Fruit fly (Drosophila melanogaster) S2 (cell line): ENCODE measurements around the gene Bx.

Experiments
- CG8478 ChIP-seq: fragments of >200 bp; optimal IDR thresholded peaks from 2 replicates; lab custom pipeline; 2018
- CTCF ChIP-seq, 2 experiments: fragments of >200 bp; optimal IDR thresholded peaks; 2 replicates each; lab custom pipeline; 2018

Bx gene

DNA sequence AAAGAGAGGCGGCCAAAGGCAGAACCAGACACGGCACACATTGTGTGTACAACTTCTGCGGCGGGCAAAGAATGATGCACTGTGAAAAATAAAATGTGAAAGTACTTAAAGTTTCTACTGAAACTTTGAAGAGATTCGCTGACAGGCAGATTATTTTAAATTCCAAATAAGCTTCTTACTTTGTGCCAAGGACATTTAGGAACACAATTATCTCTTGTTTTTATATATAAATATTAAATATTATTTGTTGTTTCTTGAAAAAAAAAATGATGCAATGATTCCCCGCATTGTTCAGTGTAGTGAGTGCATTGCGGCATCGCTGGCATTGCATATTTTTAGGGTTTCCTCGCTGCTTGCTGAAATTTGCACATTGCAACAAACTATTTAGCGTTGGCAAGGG lies 49.8 kb downstream of the Bx start:
- TF ChIP-seq CTCF (optimal IDR thresholded peaks at IDR 0.05; lab: Kevin White, UChicago) (no peak), CG8478 (lab: Kevin White, UChicago) (no peak)

DNA sequence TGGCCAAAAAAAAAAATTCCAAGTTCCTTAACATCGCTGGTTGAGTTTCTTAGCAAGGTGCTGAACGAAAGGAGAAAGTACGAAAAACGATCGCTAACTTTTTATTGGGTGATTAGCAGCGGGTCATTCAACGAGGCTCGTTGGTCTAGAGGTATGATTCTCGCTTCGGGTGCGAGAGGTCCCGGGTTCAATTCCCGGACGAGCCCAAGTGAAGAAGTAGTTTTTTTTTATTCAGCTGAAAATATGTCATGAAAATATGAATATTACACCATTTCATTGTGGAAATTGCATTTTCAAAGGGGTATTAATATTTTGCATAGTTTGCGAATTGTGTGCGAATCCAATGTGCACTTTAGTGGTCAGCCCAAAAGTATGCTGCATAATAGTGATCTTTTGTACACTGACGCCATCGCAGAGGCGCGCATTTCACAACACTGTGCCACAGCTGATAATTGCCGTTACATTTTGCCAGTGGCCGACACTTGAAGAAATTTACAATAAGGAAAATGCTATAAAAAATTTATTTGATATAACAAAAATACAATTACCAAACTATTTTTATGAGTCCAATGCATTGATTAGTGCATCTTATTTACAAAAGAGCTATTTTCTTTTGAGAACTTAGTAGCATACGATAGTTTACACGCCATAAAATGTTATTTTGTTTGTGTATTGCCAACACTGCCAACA lies 50.5 kb downstream of the Bx start:
- TF ChIP-seq CTCF (optimal IDR thresholded peaks at IDR 0.05; lab: Kevin White, UChicago): no peak

DNA sequence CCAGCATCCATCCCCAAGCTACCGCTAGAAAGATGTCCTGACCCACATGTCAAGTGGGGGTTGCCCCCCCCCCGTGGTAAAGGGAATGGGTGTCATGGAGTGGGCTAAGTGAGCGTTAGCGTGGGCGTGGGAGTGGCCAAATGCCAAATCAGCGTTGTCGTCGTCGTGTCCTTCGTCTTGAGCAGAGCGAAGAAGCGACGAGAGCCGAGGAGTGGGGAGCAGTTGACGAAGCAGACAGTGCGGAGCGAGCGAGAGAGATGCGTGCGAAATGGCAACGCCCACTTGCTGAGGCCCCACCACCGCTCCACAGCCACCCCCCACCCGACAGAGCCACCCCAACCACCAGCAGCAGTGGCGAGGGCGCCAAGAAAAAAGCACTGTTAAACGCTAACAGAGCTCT lies 59.9 kb downstream of the Bx start:
- no peak for TF ChIP-seq CG8478 (lab: Kevin White, UChicago)
- TF ChIP-seq CTCF (optimal IDR thresholded peaks at IDR 0.05; lab: Kevin White, UChicago): no peak

DNA sequence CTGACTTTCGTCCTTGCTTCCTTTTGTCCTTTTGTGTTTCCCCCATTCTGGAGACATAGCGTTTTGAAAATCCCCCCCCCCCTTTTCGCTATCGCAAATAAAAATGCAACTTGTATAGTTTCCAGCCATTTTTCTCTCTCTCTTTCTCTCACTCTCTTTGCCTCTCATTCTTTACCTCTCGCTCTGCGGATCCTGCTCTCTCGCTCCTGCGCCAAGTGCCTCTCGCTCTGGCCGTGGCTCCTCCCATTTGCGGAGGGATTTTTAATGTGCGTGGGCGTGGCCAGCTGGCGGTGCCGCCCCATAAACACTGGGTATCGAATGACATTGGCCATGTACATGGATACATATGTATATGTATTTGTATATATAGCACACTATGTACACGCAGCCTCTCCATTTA lies 72.0 kb downstream of the Bx start:
- TF ChIP-seq CG8478 (lab: Kevin White, UChicago) (no peak), CTCF (optimal IDR thresholded peaks at IDR 0.05; lab: Kevin White, UChicago) (no peak)

DNA sequence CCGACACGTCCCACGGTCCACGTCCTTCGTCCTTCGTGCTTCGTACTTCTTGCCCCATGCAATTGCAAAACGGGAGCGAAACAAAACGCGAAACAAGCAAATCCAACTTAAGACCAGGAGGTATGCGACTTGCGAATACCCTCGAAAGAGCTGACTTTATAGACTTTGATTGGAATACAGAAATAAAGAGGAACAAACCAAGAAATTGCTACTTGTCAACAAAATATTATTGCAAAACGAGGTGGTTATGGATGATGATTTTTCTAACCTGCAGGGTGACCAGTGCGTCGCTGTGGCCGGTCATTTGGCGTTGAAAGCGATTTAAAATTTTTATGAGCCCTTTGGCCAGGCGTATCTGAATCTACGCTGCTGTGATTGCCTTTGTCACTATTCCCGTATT lies 98.2 kb downstream of the Bx start:
- TF ChIP-seq CG8478 (lab: Kevin White, UChicago) (no peak), CTCF (optimal IDR thresholded peaks at IDR 0.05; lab: Kevin White, UChicago) (no peak)

DNA sequence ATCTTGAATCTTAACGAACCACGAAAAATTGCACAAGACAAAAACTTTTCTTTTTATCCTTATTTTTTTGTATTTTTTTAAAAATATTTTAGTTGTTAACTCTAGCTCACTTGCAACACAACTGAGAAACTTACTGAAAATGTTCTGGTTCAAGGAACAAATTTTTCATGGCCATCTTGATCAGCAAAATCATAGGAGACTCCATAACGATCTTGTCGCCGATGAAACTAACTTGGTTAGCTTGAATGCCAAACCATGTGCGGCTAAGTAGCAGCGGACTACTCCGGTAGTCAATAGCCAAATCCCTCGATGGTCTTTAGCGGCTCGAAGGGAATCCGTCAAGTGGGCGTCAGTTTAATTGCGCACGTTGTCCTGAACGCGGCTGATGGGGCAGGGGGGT lies 102.3 kb downstream of the Bx start, which contains the start of gene CG15040:
CG15040 (minus strand) TSS at position 101 of the 400 bp plus-strand sequence.
- TF ChIP-seq CTCF (optimal IDR thresholded peaks at IDR 0.05; lab: Kevin White, UChicago) (no peak), CG8478 (lab: Kevin White, UChicago) (no peak)

DNA sequence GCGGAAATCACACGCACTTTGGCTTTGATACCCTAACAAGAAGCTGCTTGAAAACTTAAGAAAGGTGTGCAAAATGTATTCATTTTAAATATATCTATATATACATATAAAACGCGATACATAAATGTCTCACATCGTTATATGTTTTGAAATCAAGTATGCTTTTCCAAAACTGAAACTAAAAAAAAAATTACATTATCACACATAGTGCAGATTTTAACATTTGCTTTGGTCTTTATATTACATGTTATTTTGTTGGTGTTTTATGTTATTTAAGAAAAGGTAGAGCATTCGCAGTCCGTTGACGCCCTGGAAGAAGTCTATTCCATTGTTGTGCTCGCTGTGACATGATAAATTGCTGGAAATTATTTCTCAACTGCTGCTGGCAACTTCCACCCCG lies 102.9 kb downstream of the Bx start:
- TF ChIP-seq CTCF (optimal IDR thresholded peaks at IDR 0.05; lab: Kevin White, UChicago): no peak
- no peak for TF ChIP-seq CG8478 (lab: Kevin White, UChicago)

DNA sequence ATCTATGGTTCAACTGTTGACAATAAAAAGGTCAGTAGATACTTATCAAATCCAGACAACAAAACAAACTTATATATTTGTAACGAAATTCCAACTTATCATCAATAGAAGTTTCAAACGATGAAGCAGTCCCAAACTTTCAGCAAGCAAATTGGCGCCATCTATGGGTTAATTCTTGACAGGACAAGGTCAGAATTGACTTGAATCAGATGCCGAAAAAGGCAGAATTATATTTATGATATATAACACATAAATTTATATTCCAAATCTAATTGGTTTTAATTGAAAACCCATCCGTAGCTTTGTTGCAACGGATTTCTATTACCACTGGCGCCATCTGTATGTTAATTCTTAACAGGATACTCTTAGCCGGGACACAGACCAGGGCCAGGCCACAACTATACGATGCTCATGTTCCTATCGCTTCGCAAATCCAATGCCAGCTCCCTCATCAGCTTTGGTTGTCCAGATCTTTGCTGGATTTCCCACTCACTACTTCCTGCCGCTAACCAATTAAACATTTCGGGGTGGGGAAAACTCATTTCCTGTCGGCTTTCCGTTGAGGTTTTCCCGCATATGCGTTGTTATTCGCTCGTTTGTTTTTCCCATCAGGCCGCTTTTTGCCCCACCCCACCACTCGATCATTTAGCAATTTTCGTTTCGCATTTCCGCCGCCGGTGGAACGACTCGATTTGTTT lies 106.6 kb downstream of the Bx start:
- TF ChIP-seq CG8478 (lab: Kevin White, UChicago): no peak
- peak; percentile 88 to 89 for TF ChIP-seq CTCF (optimal IDR thresholded peaks at IDR 0.05; lab: Kevin White, UChicago)
